Fruit fly (Drosophila melanogaster) whole organism: ENCODE data around the gene CG13310.

Experiments
- Dll ChIP-seq: fragments of >200 bp; optimal IDR thresholded peaks from 2 replicates; lab custom pipeline; 2017
- EcR ChIP-seq, 2 experiments: fragments of >200 bp; optimal IDR thresholded peaks; 2 replicates each; lab custom pipeline; 2017; ENCODE audit warnings: missing biosample characterization in 2 of 2, missing genetic modification characterization in 2 of 2, missing genetic modification reagents in 2 of 2
- psq ChIP-seq: fragments of >200 bp; optimal IDR thresholded peaks from 2 replicates; lab custom pipeline; 2017

DNA sequence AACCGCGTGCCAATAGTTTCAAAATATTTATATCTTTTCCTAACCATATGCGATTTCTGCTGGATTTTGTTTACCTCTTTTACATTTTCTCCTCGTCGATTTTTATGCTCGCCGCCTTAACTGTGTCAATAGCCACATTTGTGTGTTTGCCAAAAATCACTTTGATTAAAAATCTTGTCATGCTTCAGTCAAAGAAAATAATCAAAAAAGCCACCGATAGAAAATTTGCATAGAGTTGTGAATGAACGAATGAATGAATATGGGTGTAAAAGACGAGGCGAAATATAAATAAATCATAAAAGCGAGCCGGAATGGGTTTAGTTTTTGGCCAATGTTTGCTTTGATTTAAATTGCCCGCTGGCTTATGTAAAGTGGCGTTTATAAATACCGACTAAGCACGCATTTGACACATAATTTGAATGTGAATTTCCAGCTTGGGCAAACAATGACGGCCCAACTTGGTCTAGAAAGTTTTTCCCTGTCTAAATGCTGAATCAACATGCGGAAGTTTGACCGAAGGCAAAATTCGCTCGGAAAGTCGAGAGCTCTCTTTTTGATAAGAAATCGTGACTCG lies 19.5 kb downstream of the CG13310 start:
- no peak for TF ChIP-seq psq (lab: Kevin White, UChicago)
- no peak for TF ChIP-seq EcR (GFP tag; optimal IDR thresholded peaks at IDR 0.05; lab: Kevin White, UChicago)
- TF ChIP-seq Dll (lab: Kevin White, UChicago) = no peak
